Fruit fly (Drosophila melanogaster): ENCODE data around the gene CG45413.

DNA sequence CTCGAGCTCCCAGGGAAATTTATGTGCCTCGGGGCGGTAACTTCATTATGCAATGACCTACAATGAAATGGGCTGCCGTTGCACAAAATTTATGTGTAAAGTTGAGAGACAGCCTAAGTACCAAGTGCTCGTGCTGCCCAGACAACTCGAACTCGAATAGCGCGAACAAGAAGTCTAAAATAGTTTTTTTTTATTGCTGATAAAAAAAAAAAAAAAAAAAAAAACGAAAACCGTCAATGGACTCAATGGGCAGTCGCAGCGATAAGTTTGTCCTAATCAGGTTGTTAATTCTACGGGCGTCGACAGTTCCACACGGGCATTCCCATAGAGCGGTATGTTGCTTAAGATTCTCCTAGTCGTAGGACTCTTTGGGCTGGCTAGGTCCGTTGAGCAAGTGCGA lies 876 bp upstream of the CG45413 start, which contains the start of gene CG14820:
- TF ChIP-seq CG33213 (GFP tag; optimal IDR thresholded peaks at IDR 0.05) = no peak
- TF ChIP-seq chinmo (GFP tag; IDR thresholded peaks at IDR 0.05; ENCODE audit: partially characterized antibody) = no peak
- TF ChIP-seq ken (GFP tag; IDR thresholded peaks at IDR 0.05) = no peak
- no peak for TF ChIP-seq nerfin-2 (GFP tag; IDR thresholded peaks at IDR 0.05; ENCODE audit: partially characterized antibody)
- TF ChIP-seq CG30431 (GFP tag; optimal IDR thresholded peaks at IDR 0.05) = no peak

Data from whole organism, embryonic.